Worm (Caenorhabditis elegans) whole organism, L1 larva: Measurements from ENCODE around the gene Y43F8B.25.

Experiments
- efl-1 ChIP-seq, 4 experiments: fragments of 150-350 bp; optimal IDR thresholded peaks in 3 of 4; peaks in 1 of 4; 1 replicate in 1 of 4; 2 replicates in 3 of 4; lab custom pipeline; 2014; ENCODE audit warnings: missing biosample characterization in 2 of 4, missing genetic modification characterization in 2 of 4, missing genetic modification reagents in 2 of 4
- fos-1 ChIP-seq: fragments of 150-350 bp; optimal IDR thresholded peaks from 2 replicates; lab custom pipeline; 2014; ENCODE audit warnings: missing biosample characterization, missing genetic modification characterization
- grh-1 ChIP-seq: fragments of 200-800 bp; sonication (Bioruptor generic); IDR thresholded peaks from 2 replicates; pipeline ENCODE4 v1.3.6; 2022; ENCODE audit warnings: missing genetic modification reagents, missing genetic modification characterization, missing compliant biosample characterization
- pax-3 ChIP-seq: fragments of 200-800 bp; sonication (Bioruptor generic); optimal IDR thresholded peaks from 2 replicates; lab custom pipeline; 2018; ENCODE audit warnings: mild to moderate bottlenecking, missing genetic modification characterization, moderate library complexity, missing compliant biosample characterization
- unc-98 ChIP-seq: fragments of 200-800 bp; sonication (Bioruptor generic); IDR thresholded peaks from 2 replicates; pipeline ENCODE4 v1.3.6; 2022; ENCODE audit warnings: missing genetic modification characterization, missing compliant biosample characterization

Gene Y43F8B.25

ce11 chrV:19512260-19512947, 49.7 kb downstream of the Y43F8B.25 start, which contains the start of gene Y43F8B.19:
Y43F8B.19 (minus strand) TSS chrV:19512310.
- TF ChIP-seq fos-1 (tag; lab: Kevin White, UChicago) (no peak), unc-98 (GFP tag; lab: Robert Waterston, UW) (no peak), efl-1 (optimal IDR thresholded peaks at IDR 0.05; lab: Kevin White, UChicago) (no peak), efl-1 (GFP tag; optimal IDR thresholded peaks at IDR 0.05 in 1 of 2; lab: Kevin White, UChicago) (peak in 1 of 2 experiments; percentile 6), grh-1 (GFP tag; lab: Robert Waterston, UW) (no peak), pax-3 (no peak)
